Worm (Caenorhabditis elegans): ENCODE measurements around the gene C23H5.15.

The C23H5.15 gene

ce11 chrIV:2133431-2133940, 30.8 kb upstream of the C23H5.15 start, which contains the start of gene C23H5.12:
Gene C23H5.12, plus strand, starts transcription at chrIV:2133481.
- TF ChIP-seq ets-7 (tag; optimal IDR thresholded peaks at IDR 0.05) (no peak), ceh-36 (tag; optimal IDR thresholded peaks at IDR 0.05) (no peak), sea-1 (GFP tag; conservative IDR thresholded peaks at IDR 0.05) (no peak), pes-1 (GFP tag; IDR thresholded peaks at IDR 0.05) (no peak), ama-1 (optimal IDR thresholded peaks at IDR 0.05) (no peak), aly-1 (tag; optimal IDR thresholded peaks at IDR 0.05) (no peak)

- TF ChIP-seq ceh-13 (GFP tag; optimal IDR thresholded peaks at IDR 0.05) (no peak), tbx-11 (GFP tag; IDR thresholded peaks at IDR 0.05) (no peak), F13C5.2 (tag; optimal IDR thresholded peaks at IDR 0.05) (no peak), hnd-1 (tag; optimal IDR thresholded peaks at IDR 0.05) (no peak)
Measured at ce11 chrIV:2130714-2131113, 28.0 kb upstream of the C23H5.15 start, which contains the start of gene prmt-6. Gene prmt-6, plus strand, starts transcription at chrIV:2130965.

- TF ChIP-seq tbx-11 (GFP tag; IDR thresholded peaks at IDR 0.05) (no peak), hmg-4 (GFP tag; optimal IDR thresholded peaks at IDR 0.05) (no peak), tbx-37 (GFP tag; conservative IDR thresholded peaks at IDR 0.05) (no peak), B0310.2 (tag; optimal IDR thresholded peaks at IDR 0.05) (no peak)
Measured at ce11 chrIV:2128761-2129160, 26.1 kb upstream of the C23H5.15 start, which contains the start of gene grl-20. Gene grl-20, minus strand, starts transcription at chrIV:2128861.

ce11 chrIV:2127375-2127774, 24.7 kb upstream of the C23H5.15 start:
- TF ChIP-seq tbx-37 (GFP tag; conservative IDR thresholded peaks at IDR 0.05): no peak
- no peak for TF ChIP-seq ceh-36 (tag; optimal IDR thresholded peaks at IDR 0.05)
- no peak for TF ChIP-seq tra-4 (tag; optimal IDR thresholded peaks at IDR 0.05)
- no peak for TF ChIP-seq hmg-4 (GFP tag; optimal IDR thresholded peaks at IDR 0.05)
- TF ChIP-seq flt-1 (GFP tag; IDR thresholded peaks at IDR 0.05): no peak
- no peak for TF ChIP-seq hnd-1 (tag; optimal IDR thresholded peaks at IDR 0.05)
- no peak for TF ChIP-seq pes-1 (GFP tag; IDR thresholded peaks at IDR 0.05)
- TF ChIP-seq ama-1 (optimal IDR thresholded peaks at IDR 0.05): no peak
- TF ChIP-seq B0310.2 (tag; optimal IDR thresholded peaks at IDR 0.05): no peak
- no peak for TF ChIP-seq aly-1 (tag; optimal IDR thresholded peaks at IDR 0.05)
- no peak for TF ChIP-seq F13C5.2 (tag; optimal IDR thresholded peaks at IDR 0.05)
- no peak for TF ChIP-seq hmbx-1 (tag; optimal IDR thresholded peaks at IDR 0.05)
- no peak for TF ChIP-seq ceh-13 (GFP tag; optimal IDR thresholded peaks at IDR 0.05)

ce11 chrIV:2122488-2122887, 19.8 kb upstream of the C23H5.15 start, which contains the start of gene glb-7:
Gene glb-7, plus strand, starts transcription at chrIV:2122788.
- TF ChIP-seq hmg-4 (GFP tag; optimal IDR thresholded peaks at IDR 0.05): no peak
- no peak for TF ChIP-seq scrt-1 (GFP tag; IDR thresholded peaks at IDR 0.05)
- no peak for TF ChIP-seq hmbx-1 (tag; optimal IDR thresholded peaks at IDR 0.05)
- no peak for TF ChIP-seq B0310.2 (tag; optimal IDR thresholded peaks at IDR 0.05)
- TF ChIP-seq aly-1 (tag; optimal IDR thresholded peaks at IDR 0.05): no peak
- TF ChIP-seq flt-1 (GFP tag; IDR thresholded peaks at IDR 0.05): no peak
- TF ChIP-seq tra-4 (tag; optimal IDR thresholded peaks at IDR 0.05): no peak
- TF ChIP-seq hnd-1 (tag; optimal IDR thresholded peaks at IDR 0.05): no peak
- no peak for TF ChIP-seq ceh-13 (GFP tag; optimal IDR thresholded peaks at IDR 0.05)
- no peak for TF ChIP-seq ceh-36 (tag; optimal IDR thresholded peaks at IDR 0.05)
- TF ChIP-seq F13C5.2 (tag; optimal IDR thresholded peaks at IDR 0.05): no peak

- no peak for TF ChIP-seq scrt-1 (GFP tag; IDR thresholded peaks at IDR 0.05)
- no peak for TF ChIP-seq flt-1 (GFP tag; IDR thresholded peaks at IDR 0.05)
- TF ChIP-seq ets-7 (tag; optimal IDR thresholded peaks at IDR 0.05): no peak
- TF ChIP-seq hnd-1 (tag; optimal IDR thresholded peaks at IDR 0.05): no peak
- TF ChIP-seq tra-4 (tag; optimal IDR thresholded peaks at IDR 0.05): no peak
- no peak for TF ChIP-seq ceh-13 (GFP tag; optimal IDR thresholded peaks at IDR 0.05)
- no peak for TF ChIP-seq hmbx-1 (tag; optimal IDR thresholded peaks at IDR 0.05)
- TF ChIP-seq hmg-4 (GFP tag; optimal IDR thresholded peaks at IDR 0.05): no peak
- no peak for TF ChIP-seq ceh-36 (tag; optimal IDR thresholded peaks at IDR 0.05)
- TF ChIP-seq pes-1 (GFP tag; IDR thresholded peaks at IDR 0.05): no peak
- TF ChIP-seq sea-1 (GFP tag; conservative IDR thresholded peaks at IDR 0.05): no peak
Measured at ce11 chrIV:2117268-2117667, 14.6 kb upstream of the C23H5.15 start.

ce11 chrIV:2114337-2114736, 11.6 kb upstream of the C23H5.15 start, which contains the start of gene xbx-4:
Gene xbx-4, plus strand, starts transcription at chrIV:2114637.
- TF ChIP-seq ceh-13 (GFP tag; optimal IDR thresholded peaks at IDR 0.05) (no peak), ceh-36 (tag; optimal IDR thresholded peaks at IDR 0.05) (no peak), hmbx-1 (tag; optimal IDR thresholded peaks at IDR 0.05) (no peak), tbx-11 (GFP tag; IDR thresholded peaks at IDR 0.05) (no peak), pes-1 (GFP tag; IDR thresholded peaks at IDR 0.05) (no peak), F13C5.2 (tag; optimal IDR thresholded peaks at IDR 0.05) (no peak), ets-7 (tag; optimal IDR thresholded peaks at IDR 0.05) (no peak), hmg-4 (GFP tag; optimal IDR thresholded peaks at IDR 0.05) (no peak), tbx-37 (GFP tag; conservative IDR thresholded peaks at IDR 0.05) (no peak), scrt-1 (GFP tag; IDR thresholded peaks at IDR 0.05) (no peak)

- no peak for TF ChIP-seq ceh-13 (GFP tag; optimal IDR thresholded peaks at IDR 0.05)
- TF ChIP-seq scrt-1 (GFP tag; IDR thresholded peaks at IDR 0.05): no peak
- TF ChIP-seq sea-1 (GFP tag; conservative IDR thresholded peaks at IDR 0.05): no peak
- no peak for TF ChIP-seq tra-4 (tag; optimal IDR thresholded peaks at IDR 0.05)
- no peak for TF ChIP-seq ceh-36 (tag; optimal IDR thresholded peaks at IDR 0.05)
- TF ChIP-seq B0310.2 (tag; optimal IDR thresholded peaks at IDR 0.05): no peak
- no peak for TF ChIP-seq tbx-11 (GFP tag; IDR thresholded peaks at IDR 0.05)
- TF ChIP-seq hmg-4 (GFP tag; optimal IDR thresholded peaks at IDR 0.05): no peak
- TF ChIP-seq pes-1 (GFP tag; IDR thresholded peaks at IDR 0.05): no peak
- TF ChIP-seq aly-1 (tag; optimal IDR thresholded peaks at IDR 0.05): no peak
- TF ChIP-seq tbx-37 (GFP tag; conservative IDR thresholded peaks at IDR 0.05): no peak
- TF ChIP-seq hnd-1 (tag; optimal IDR thresholded peaks at IDR 0.05): no peak
- no peak for TF ChIP-seq F13C5.2 (tag; optimal IDR thresholded peaks at IDR 0.05)
- TF ChIP-seq flt-1 (GFP tag; IDR thresholded peaks at IDR 0.05): no peak
- no peak for TF ChIP-seq ama-1 (optimal IDR thresholded peaks at IDR 0.05)
- no peak for TF ChIP-seq ets-7 (tag; optimal IDR thresholded peaks at IDR 0.05)
- TF ChIP-seq hmbx-1 (tag; optimal IDR thresholded peaks at IDR 0.05): no peak
Measured at ce11 chrIV:2113362-2114056, 10.8 kb upstream of the C23H5.15 start, which contains the start of gene C23H5.8. Gene C23H5.8, minus strand, starts transcription at chrIV:2113412.
